Fruit fly (Drosophila melanogaster) whole organism, embryonic: ENCODE data around the gene CG13029.

Experiments
- Atf6 ChIP-seq: fragments of 200-800 bp; sonication (Bioruptor generic); IDR thresholded peaks from 2 replicates; pipeline ENCODE4 v1.3.6; 2022; ENCODE audit warnings: missing biosample characterization, missing genetic modification characterization
- Bgb ChIP-seq: fragments of 200-800 bp; sonication (Bioruptor generic); IDR thresholded peaks from 2 replicates; pipeline ENCODE4 v1.3.6; 2022; ENCODE audit warnings: missing biosample characterization, missing genetic modification characterization; ENCODE audit not compliant: partially characterized antibody
- Bteb2 ChIP-seq: fragments of 200-800 bp; sonication (Bioruptor generic); optimal IDR thresholded peaks from 2 replicates; lab custom pipeline; 2016; ENCODE audit warnings: missing biosample characterization, missing genetic modification characterization
- CG10979 ChIP-seq: fragments of 200-800 bp; sonication (Bioruptor generic); optimal IDR thresholded peaks from 2 replicates; lab custom pipeline; 2018; ENCODE audit warnings: missing biosample characterization, mild to moderate bottlenecking, missing genetic modification characterization, moderate library complexity
- CG11504 ChIP-seq: fragments of 200-800 bp; sonication (Bioruptor generic); optimal IDR thresholded peaks from 3 replicates; lab custom pipeline; 2019; ENCODE audit warnings: missing biosample characterization, mild to moderate bottlenecking, missing genetic modification characterization, moderate library complexity
- CG12236 ChIP-seq: fragments of 200-800 bp; sonication (Bioruptor generic); optimal IDR thresholded peaks from 2 replicates; lab custom pipeline; 2016; ENCODE audit warnings: missing biosample characterization, missing genetic modification characterization
- CG12299 ChIP-seq: fragments of 200-800 bp; sonication (Bioruptor generic); optimal IDR thresholded peaks from 2 replicates; lab custom pipeline; 2018; ENCODE audit warnings: missing biosample characterization, mild to moderate bottlenecking, missing genetic modification characterization
- CG12391 ChIP-seq: fragments of 200-800 bp; sonication (Bioruptor generic); optimal IDR thresholded peaks from 3 replicates; lab custom pipeline; 2018; ENCODE audit warnings: missing biosample characterization, mild to moderate bottlenecking, missing genetic modification characterization, moderate library complexity
- CG12942 ChIP-seq: fragments of 200-800 bp; sonication (Bioruptor generic); optimal IDR thresholded peaks from 3 replicates; lab custom pipeline; 2016; ENCODE audit warnings: missing biosample characterization, missing genetic modification characterization
- CG14710 ChIP-seq: fragments of 200-800 bp; sonication (Bioruptor generic); optimal IDR thresholded peaks from 3 replicates; lab custom pipeline; 2019; ENCODE audit warnings: missing biosample characterization, mild to moderate bottlenecking, missing genetic modification characterization, moderate library complexity
- CG1529 ChIP-seq: fragments of 200-800 bp; sonication (Bioruptor generic); optimal IDR thresholded peaks from 3 replicates; lab custom pipeline; 2018; ENCODE audit warnings: missing biosample characterization, missing genetic modification characterization
- CG17612 ChIP-seq: fragments of 200-800 bp; sonication (Bioruptor generic); IDR thresholded peaks from 2 replicates; pipeline ENCODE4 v1.3.6; 2022; ENCODE audit warnings: missing biosample characterization, missing genetic modification characterization
- CG2120 ChIP-seq: fragments of 200-800 bp; sonication (Bioruptor generic); optimal IDR thresholded peaks from 3 replicates; lab custom pipeline; 2016; ENCODE audit warnings: missing biosample characterization, missing genetic modification characterization
- CG2712 ChIP-seq: fragments of 200-800 bp; optimal IDR thresholded peaks from 3 replicates; lab custom pipeline; 2019; ENCODE audit warnings: missing biosample characterization, mild to moderate bottlenecking, missing genetic modification characterization, moderate library complexity
- CG31388 ChIP-seq: fragments of 200-800 bp; sonication (Bioruptor generic); optimal IDR thresholded peaks from 2 replicates; lab custom pipeline; 2016; ENCODE audit warnings: missing biosample characterization, missing genetic modification characterization
- CG32532 ChIP-seq: fragments of 200-800 bp; sonication (Bioruptor generic); IDR thresholded peaks from 2 replicates; pipeline ENCODE4 v1.3.6; 2022; ENCODE audit warnings: missing biosample characterization, missing genetic modification characterization
- CG6272 ChIP-seq: fragments of 200-800 bp; sonication (Bioruptor generic); IDR thresholded peaks from 2 replicates; pipeline ENCODE4 v1.3.6; 2022; ENCODE audit warnings: missing biosample characterization, missing genetic modification characterization
- CG6765 ChIP-seq: fragments of 200-800 bp; sonication (Bioruptor generic); optimal IDR thresholded peaks from 3 replicates; lab custom pipeline; 2017; ENCODE audit warnings: missing biosample characterization, mild to moderate bottlenecking, missing genetic modification characterization
- CG7357 ChIP-seq: fragments of 200-800 bp; sonication (Bioruptor generic); IDR thresholded peaks from 3 replicates; pipeline ENCODE4 v1.3.6; 2022; ENCODE audit warnings: missing biosample characterization, missing genetic modification characterization
- CG7987 ChIP-seq: fragments of 200-800 bp; sonication (Bioruptor generic); optimal IDR thresholded peaks from 2 replicates; lab custom pipeline; 2018; ENCODE audit warnings: missing biosample characterization, mild to moderate bottlenecking, missing genetic modification characterization, moderate library complexity
- CG9727 ChIP-seq: fragments of 200-800 bp; sonication (Bioruptor generic); optimal IDR thresholded peaks from 3 replicates; lab custom pipeline; 2017; ENCODE audit warnings: missing biosample characterization, mild to moderate bottlenecking, missing genetic modification characterization
- D19A ChIP-seq: fragments of 200-800 bp; optimal IDR thresholded peaks from 3 replicates; lab custom pipeline; 2019; ENCODE audit warnings: missing biosample characterization, mild to moderate bottlenecking, missing genetic modification characterization, moderate library complexity
- D19B ChIP-seq: fragments of 200-800 bp; sonication (Bioruptor generic); optimal IDR thresholded peaks from 2 replicates; lab custom pipeline; 2017; ENCODE audit warnings: missing biosample characterization, mild to moderate bottlenecking, missing genetic modification characterization
- Deaf1 ChIP-seq: fragments of 200-800 bp; optimal IDR thresholded peaks from 3 replicates; lab custom pipeline; 2019; ENCODE audit warnings: missing biosample characterization, mild to moderate bottlenecking, missing genetic modification characterization, moderate library complexity
- Dek ChIP-seq: fragments of 200-800 bp; sonication (Bioruptor generic); optimal IDR thresholded peaks from 3 replicates; lab custom pipeline; 2019; ENCODE audit warnings: missing biosample characterization, mild to moderate bottlenecking, missing genetic modification characterization, moderate library complexity
- HLH3B ChIP-seq: fragments of 200-800 bp; sonication (Bioruptor generic); IDR thresholded peaks from 2 replicates; pipeline ENCODE4 v1.3.6; 2022; ENCODE audit warnings: missing biosample characterization, missing genetic modification characterization
- MESR4 ChIP-seq: fragments of 200-800 bp; sonication (Bioruptor generic); optimal IDR thresholded peaks from 2 replicates; lab custom pipeline; 2018; ENCODE audit warnings: missing biosample characterization, mild to moderate bottlenecking, missing genetic modification characterization, moderate library complexity
- MTF-1 ChIP-seq: fragments of 200-800 bp; sonication (Bioruptor generic); optimal IDR thresholded peaks from 2 replicates; lab custom pipeline; 2018; ENCODE audit warnings: missing biosample characterization, mild to moderate bottlenecking, missing genetic modification characterization, borderline replicate concordance
- Opbp ChIP-seq: fragments of 200-800 bp; sonication (Bioruptor generic); IDR thresholded peaks from 3 replicates; pipeline ENCODE4 v1.3.6; 2022; ENCODE audit warnings: missing biosample characterization, missing genetic modification characterization; ENCODE audit not compliant: partially characterized antibody
- Optix ChIP-seq: fragments of 200-800 bp; sonication (Bioruptor generic); IDR thresholded peaks from 3 replicates; pipeline ENCODE4 v1.3.6; 2022; ENCODE audit warnings: missing biosample characterization, missing genetic modification characterization
- Pdp1 ChIP-seq, 2 experiments: fragments of 200-800 bp; sonication (Bioruptor generic); optimal IDR thresholded peaks; 3 replicates each; lab custom pipeline; 2016; ENCODE audit warnings: missing biosample characterization in 2 of 2, missing genetic modification characterization in 2 of 2, mild to moderate bottlenecking in 1 of 2, moderate library complexity in 1 of 2
- Sry-δ ChIP-seq: fragments of 200-800 bp; sonication (Bioruptor generic); optimal IDR thresholded peaks from 2 replicates; lab custom pipeline; 2016; ENCODE audit warnings: missing biosample characterization, missing genetic modification characterization
- Stat92E ChIP-seq, 3 experiments: fragments of >200 bp in 2 of 3; fragments of 200-800 bp in 1 of 3; sonication (Bioruptor generic) in 1 of 3; optimal IDR thresholded peaks; 2 replicates each; lab custom pipeline; 2017 to 2019; ENCODE audit warnings: missing biosample characterization in 3 of 3, missing genetic modification characterization in 3 of 3, mild to moderate bottlenecking in 1 of 3, moderate library complexity in 1 of 3
- Taf1 ChIP-seq: fragments of 200-800 bp; sonication (Bioruptor generic); IDR thresholded peaks from 2 replicates; pipeline ENCODE4 v1.3.6; 2022; ENCODE audit warnings: missing biosample characterization, missing genetic modification characterization
- Usf ChIP-seq: fragments of 200-800 bp; sonication (Bioruptor generic); optimal IDR thresholded peaks from 2 replicates; lab custom pipeline; 2017; ENCODE audit warnings: missing genotype, missing biosample characterization, missing genetic modification characterization
- ac ChIP-seq: fragments of 200-800 bp; sonication (Bioruptor generic); optimal IDR thresholded peaks from 3 replicates; lab custom pipeline; 2017; ENCODE audit warnings: missing biosample characterization, mild to moderate bottlenecking, missing genetic modification characterization
- btn ChIP-seq: fragments of 200-800 bp; sonication (Bioruptor generic); optimal IDR thresholded peaks from 2 replicates; lab custom pipeline; 2016; ENCODE audit warnings: missing biosample characterization, missing genetic modification characterization
- chinmo ChIP-seq: fragments of 200-800 bp; sonication (Bioruptor generic); IDR thresholded peaks from 4 replicates; pipeline ENCODE4 v1.3.6; 2022; ENCODE audit warnings: missing biosample characterization, missing genetic modification characterization; ENCODE audit not compliant: partially characterized antibody
- crol ChIP-seq: fragments of 200-800 bp; sonication (Bioruptor generic); IDR thresholded peaks from 2 replicates; pipeline ENCODE4 v1.3.6; 2022; ENCODE audit warnings: missing biosample characterization, missing genetic modification characterization
- dati ChIP-seq: fragments of 200-800 bp; sonication (Bioruptor generic); IDR thresholded peaks from 2 replicates; pipeline ENCODE4 v1.3.6; 2022; ENCODE audit warnings: missing biosample characterization, missing genetic modification characterization
- gem ChIP-seq: fragments of 200-800 bp; sonication (Bioruptor generic); optimal IDR thresholded peaks from 2 replicates; lab custom pipeline; 2019; ENCODE audit warnings: missing biosample characterization, mild to moderate bottlenecking, missing genetic modification characterization, moderate library complexity
- grn ChIP-seq: fragments of 200-800 bp; sonication (Bioruptor generic); optimal IDR thresholded peaks from 3 replicates; lab custom pipeline; 2017; ENCODE audit warnings: missing biosample characterization, missing genetic modification characterization
- gsb ChIP-seq: fragments of 200-800 bp; sonication (Bioruptor generic); IDR thresholded peaks from 2 replicates; pipeline ENCODE4 v1.3.6; 2022; ENCODE audit warnings: missing biosample characterization, missing genetic modification characterization
- hth ChIP-seq: fragments of >200 bp; optimal IDR thresholded peaks from 2 replicates; lab custom pipeline; 2017; ENCODE audit warnings: inconsistent platforms
- lilli ChIP-seq: fragments of 200-800 bp; sonication (Bioruptor generic); optimal IDR thresholded peaks from 3 replicates; lab custom pipeline; 2016; ENCODE audit warnings: missing biosample characterization, missing genetic modification characterization
- nom ChIP-seq: fragments of 200-800 bp; sonication (Bioruptor generic); optimal IDR thresholded peaks from 2 replicates; lab custom pipeline; 2017; ENCODE audit warnings: missing biosample characterization, missing genetic modification characterization, mild to moderate bottlenecking, moderate library complexity, missing genetic modification reagents
- pros ChIP-seq: fragments of 200-800 bp; sonication (Bioruptor generic); optimal IDR thresholded peaks from 3 replicates; lab custom pipeline; 2019; ENCODE audit warnings: missing biosample characterization, mild to moderate bottlenecking, missing genetic modification characterization, moderate library complexity
- row ChIP-seq: fragments of 200-800 bp; sonication (Bioruptor generic); IDR thresholded peaks from 3 replicates; pipeline ENCODE4 v1.3.6; 2022; ENCODE audit warnings: missing biosample characterization, missing genetic modification characterization
- stc ChIP-seq: fragments of 200-800 bp; sonication (Bioruptor generic); IDR thresholded peaks from 2 replicates; pipeline ENCODE4 v1.3.6; 2022; ENCODE audit warnings: missing biosample characterization, missing genetic modification characterization
- sug ChIP-seq: fragments of 200-800 bp; optimal IDR thresholded peaks from 2 replicates; lab custom pipeline; 2019; ENCODE audit warnings: missing biosample characterization, mild to moderate bottlenecking, missing genetic modification characterization, moderate library complexity
- unpg ChIP-seq: fragments of 200-800 bp; sonication (Bioruptor generic); optimal IDR thresholded peaks from 3 replicates; lab custom pipeline; 2018; ENCODE audit warnings: missing biosample characterization, mild to moderate bottlenecking, missing genetic modification characterization, moderate library complexity
- z ChIP-seq: fragments of 200-800 bp; sonication (Bioruptor generic); IDR thresholded peaks from 3 replicates; pipeline ENCODE4 v1.3.6; 2022; ENCODE audit warnings: missing biosample characterization, missing genetic modification characterization

CG13029 gene

dm6 chr3L:16881097-16881496, 20.7 kb downstream of the CG13029 start (continued):
- TF ChIP-seq Optix (GFP tag; lab: Robert Waterston, UW) (no peak), CG32532 (GFP tag; lab: Robert Waterston, UW) (peak; percentile 15; the same call in 1 of the 2 replicates), D19B (peak; percentile 64), gsb (GFP tag; lab: Robert Waterston, UW) (no peak), unpg (GFP tag; lab: Kevin White, UChicago) (no peak), nom (GFP tag; lab: Kevin White, UChicago) (no peak), gem (tag; lab: Kevin White, UChicago) (peak; percentile 44), Dek (tag; lab: Kevin White, UChicago) (peak; percentile 9), CG7357 (GFP tag; lab: Robert Waterston, UW) (no peak), CG6765 (GFP tag; lab: Kevin White, UChicago) (no peak), CG12236 (GFP tag; lab: Kevin White, UChicago) (no peak), lilli (GFP tag; lab: Kevin White, UChicago) (no peak), Bteb2 (GFP tag; lab: Kevin White, UChicago) (no peak), MTF-1 (GFP tag; lab: Kevin White, UChicago) (no peak), CG12391 (tag; lab: Kevin White, UChicago) (peak; percentile 2), CG12299 (tag; lab: Kevin White, UChicago) (no peak), stc (GFP tag; lab: Robert Waterston, UW) (no peak), HLH3B (GFP tag; lab: Robert Waterston, UW) (no peak), MESR4 (GFP tag; lab: Kevin White, UChicago) (no peak), hth (lab: Kevin White, UChicago) (no peak), Taf1 (GFP tag; lab: Robert Waterston, UW) (no peak), CG12942 (GFP tag; lab: Kevin White, UChicago) (no peak), CG9727 (GFP tag; lab: Kevin White, UChicago) (no peak), btn (GFP tag; lab: Kevin White, UChicago) (no peak), Stat92E (GFP tag; optimal IDR thresholded peaks at IDR 0.05; lab: Kevin White, UChicago) (no peak), CG2120 (GFP tag; lab: Kevin White, UChicago) (peak; percentile 33), CG14710 (tag; lab: Kevin White, UChicago) (no peak), Usf (GFP tag; lab: Kevin White, UChicago) (no peak), Sry-δ (GFP tag; lab: Kevin White, UChicago) (no peak), pros (GFP tag; lab: Kevin White, UChicago) (no peak), D19A (no peak), z (no peak), CG2712 (tag; lab: Kevin White, UChicago) (peak; percentile 11), CG11504 (peak; percentile 51), CG6272 (GFP tag; lab: Robert Waterston, UW) (no peak)

- TF ChIP-seq CG1529 (GFP tag; lab: Kevin White, UChicago), result no peak
- TF ChIP-seq ac (GFP tag; lab: Kevin White, UChicago), result no peak
- 0 out of 2 replicates have a peak, but pooled peaks have one; percentile 32 for TF ChIP-seq Bgb (GFP tag; lab: Robert Waterston, UW)
- TF ChIP-seq sug (tag; lab: Kevin White, UChicago), result peak; percentile 1
- TF ChIP-seq Deaf1, result peak; percentile 1
- TF ChIP-seq crol (GFP tag; lab: Robert Waterston, UW), result no peak
- TF ChIP-seq dati (GFP tag; lab: Robert Waterston, UW), result no peak
- TF ChIP-seq row (GFP tag; lab: Robert Waterston, UW), result no peak
- peak; percentile 23; the same call in 1 of the 3 replicates for TF ChIP-seq Opbp
- no peak for TF ChIP-seq CG17612 (GFP tag; lab: Robert Waterston, UW)
- TF ChIP-seq grn (GFP tag; lab: Kevin White, UChicago), result peak; percentile 71
- 0 out of 4 replicates have a peak, but pooled peaks have one; percentile 30 for TF ChIP-seq chinmo (GFP tag; lab: Robert Waterston, UW)
- TF ChIP-seq CG10979, result peak; percentile 98
- TF ChIP-seq Pdp1 (GFP tag; optimal IDR thresholded peaks at IDR 0.05; lab: Kevin White, UChicago), result peak in 1 of 2 experiments; percentile 53
- TF ChIP-seq CG7987, result peak; percentile 4
- TF ChIP-seq Atf6 (GFP tag; lab: Robert Waterston, UW), result no peak
- TF ChIP-seq CG31388 (GFP tag; lab: Kevin White, UChicago), result no peak
Observed at dm6 chr3L:16884037-16884436, 23.6 kb downstream of the CG13029 start.
